Fruit fly (Drosophila melanogaster) whole organism, embryonic: Measurements from ENCODE around the gene CG43135.

Experiments used
- Bdp1 ChIP-seq: fragments of 200-800 bp; sonication (Bioruptor generic); optimal IDR thresholded peaks from 3 replicates; lab custom pipeline; 2016; ENCODE audit warnings: missing biosample characterization, missing genetic modification characterization
- CG10321 ChIP-seq: fragments of 200-800 bp; sonication (Bioruptor generic); IDR thresholded peaks from 2 replicates; pipeline ENCODE4 v1.3.6; 2022; ENCODE audit warnings: missing biosample characterization, missing genetic modification characterization
- CG1233 ChIP-seq: fragments of 200-800 bp; sonication (Bioruptor generic); optimal IDR thresholded peaks from 4 replicates; lab custom pipeline; 2018; ENCODE audit warnings: missing biosample characterization, mild to moderate bottlenecking, missing genetic modification characterization
- CG12659 ChIP-seq: fragments of 200-800 bp; sonication (Bioruptor generic); optimal IDR thresholded peaks from 3 replicates; lab custom pipeline; 2017; ENCODE audit warnings: mild to moderate bottlenecking, missing biosample characterization, missing genetic modification reagents, missing genetic modification characterization
- CG14860 ChIP-seq: fragments of 200-800 bp; sonication (Bioruptor generic); IDR thresholded peaks from 3 replicates; pipeline ENCODE4 v1.3.6; 2022; ENCODE audit warnings: missing biosample characterization, missing genetic modification characterization; ENCODE audit not compliant: partially characterized antibody
- CG15601 ChIP-seq: fragments of 200-800 bp; sonication (Bioruptor generic); optimal IDR thresholded peaks from 3 replicates; lab custom pipeline; 2019; ENCODE audit warnings: missing biosample characterization, mild to moderate bottlenecking, missing genetic modification characterization, moderate library complexity
- CG16813 ChIP-seq: fragments of 200-800 bp; sonication (Bioruptor generic); IDR thresholded peaks from 3 replicates; pipeline ENCODE4 v1.3.6; 2022; ENCODE audit warnings: missing biosample characterization, missing genetic modification characterization; ENCODE audit not compliant: partially characterized antibody
- CG17328 ChIP-seq: fragments of 200-800 bp; sonication (Bioruptor generic); IDR thresholded peaks from 2 replicates; pipeline ENCODE4 v1.3.6; 2022; ENCODE audit warnings: missing biosample characterization, missing genetic modification characterization
- CG18011 ChIP-seq: fragments of 200-800 bp; sonication (Bioruptor generic); optimal IDR thresholded peaks from 2 replicates; lab custom pipeline; 2017; ENCODE audit warnings: missing biosample characterization, missing genetic modification characterization, mild to moderate bottlenecking, moderate library complexity, missing genotype
- CG2120 ChIP-seq: fragments of 200-800 bp; sonication (Bioruptor generic); optimal IDR thresholded peaks from 3 replicates; lab custom pipeline; 2016; ENCODE audit warnings: missing biosample characterization, missing genetic modification characterization
- CG2875 ChIP-seq: fragments of 200-800 bp; sonication (Bioruptor generic); optimal IDR thresholded peaks from 2 replicates; lab custom pipeline; 2017; ENCODE audit warnings: missing biosample characterization, mild to moderate bottlenecking, missing genetic modification characterization, missing genetic modification reagents
- CG31365 ChIP-seq: fragments of 200-800 bp; sonication (Bioruptor generic); optimal IDR thresholded peaks from 2 replicates; lab custom pipeline; 2018; ENCODE audit warnings: missing biosample characterization, mild to moderate bottlenecking, missing genetic modification characterization
- CG43689 ChIP-seq: fragments of 200-800 bp; sonication (Bioruptor generic); IDR thresholded peaks from 2 replicates; pipeline ENCODE4 v1.3.6; 2022; ENCODE audit warnings: missing biosample characterization, missing genetic modification characterization
- CG4424 ChIP-seq: fragments of 200-800 bp; sonication (Bioruptor generic); optimal IDR thresholded peaks from 3 replicates; lab custom pipeline; 2016; ENCODE audit warnings: missing biosample characterization, missing genetic modification characterization
- CG6683 ChIP-seq: fragments of 200-800 bp; sonication (Bioruptor generic); optimal IDR thresholded peaks from 2 replicates; lab custom pipeline; 2017; ENCODE audit warnings: missing biosample characterization, mild to moderate bottlenecking, missing genetic modification characterization, missing genetic modification reagents
- CG7745 ChIP-seq: fragments of 200-800 bp; sonication (Bioruptor generic); optimal IDR thresholded peaks from 2 replicates; lab custom pipeline; 2018; ENCODE audit warnings: missing biosample characterization, mild to moderate bottlenecking, missing genetic modification characterization, moderate library complexity
- CG8089 ChIP-seq: fragments of 200-800 bp; sonication (Bioruptor generic); optimal IDR thresholded peaks from 3 replicates; lab custom pipeline; 2016; ENCODE audit warnings: missing biosample characterization, missing genetic modification characterization
- CG9609 ChIP-seq: fragments of 200-800 bp; sonication (Bioruptor generic); optimal IDR thresholded peaks from 3 replicates; lab custom pipeline; 2016; ENCODE audit warnings: missing biosample characterization, missing genetic modification characterization
- CG9727 ChIP-seq: fragments of 200-800 bp; sonication (Bioruptor generic); optimal IDR thresholded peaks from 3 replicates; lab custom pipeline; 2017; ENCODE audit warnings: missing biosample characterization, mild to moderate bottlenecking, missing genetic modification characterization
- CG9932 ChIP-seq: fragments of 200-800 bp; sonication (Bioruptor generic); IDR thresholded peaks from 2 replicates; pipeline ENCODE4 v1.3.6; 2022; ENCODE audit warnings: missing biosample characterization, missing genetic modification characterization
- CTCF ChIP-seq: fragments of 200-800 bp; sonication (Bioruptor generic); optimal IDR thresholded peaks from 2 replicates; lab custom pipeline; 2017; ENCODE audit warnings: missing biosample characterization, mild to moderate bottlenecking, missing genetic modification characterization, moderate library complexity
- Dek ChIP-seq: fragments of 200-800 bp; sonication (Bioruptor generic); optimal IDR thresholded peaks from 3 replicates; lab custom pipeline; 2019; ENCODE audit warnings: missing biosample characterization, mild to moderate bottlenecking, missing genetic modification characterization, moderate library complexity
- Dfd ChIP-seq, 2 experiments: fragments of >200 bp; optimal IDR thresholded peaks; 2 replicates each; lab custom pipeline; 2017; ENCODE audit warnings: missing biosample characterization in 2 of 2, missing genetic modification characterization in 2 of 2
- Dll ChIP-seq: fragments of 200-800 bp; sonication (Bioruptor generic); IDR thresholded peaks from 4 replicates; pipeline ENCODE4 v1.3.6; 2022; ENCODE audit warnings: missing biosample characterization, missing genetic modification characterization; ENCODE audit not compliant: partially characterized antibody
- Doc3 ChIP-seq: fragments of 200-800 bp; sonication (Bioruptor generic); IDR thresholded peaks from 3 replicates; pipeline ENCODE4 v1.3.6; 2022; ENCODE audit warnings: missing biosample characterization, missing genetic modification characterization; ENCODE audit not compliant: partially characterized antibody
- Dp ChIP-seq: fragments of 200-800 bp; sonication (Bioruptor generic); optimal IDR thresholded peaks from 2 replicates; lab custom pipeline; 2018; ENCODE audit warnings: missing biosample characterization, mild to moderate bottlenecking, missing genetic modification characterization, moderate library complexity
- ERR ChIP-seq: fragments of 200-800 bp; sonication (Bioruptor generic); optimal IDR thresholded peaks from 2 replicates; lab custom pipeline; 2016; ENCODE audit warnings: missing biosample characterization, missing genetic modification characterization
- Fer1 ChIP-seq: fragments of 200-800 bp; sonication (Bioruptor generic); optimal IDR thresholded peaks from 2 replicates; lab custom pipeline; 2017; ENCODE audit warnings: missing biosample characterization, mild to moderate bottlenecking, missing genetic modification characterization
- Hand ChIP-seq: fragments of 200-800 bp; sonication (Bioruptor generic); optimal IDR thresholded peaks from 2 replicates; lab custom pipeline; 2017; ENCODE audit warnings: mild to moderate bottlenecking, missing biosample characterization, missing genetic modification reagents, missing genetic modification characterization
- Lhr ChIP-seq: fragments of 200-800 bp; sonication (Bioruptor generic); optimal IDR thresholded peaks from 3 replicates; lab custom pipeline; 2017; ENCODE audit warnings: mild to moderate bottlenecking, missing biosample characterization, missing genetic modification reagents, missing genetic modification characterization
- MBD-R2 ChIP-seq: fragments of 200-800 bp; sonication (Bioruptor generic); IDR thresholded peaks from 2 replicates; pipeline ENCODE4 v1.3.6; 2022; ENCODE audit warnings: missing biosample characterization, missing genetic modification characterization
- Sox100B ChIP-seq: fragments of 200-800 bp; sonication (Bioruptor generic); optimal IDR thresholded peaks from 3 replicates; lab custom pipeline; 2018; ENCODE audit warnings: missing biosample characterization, mild to moderate bottlenecking, missing genetic modification characterization
- Ssrp ChIP-seq: fragments of 200-800 bp; sonication (Bioruptor generic); optimal IDR thresholded peaks from 2 replicates; lab custom pipeline; 2018; ENCODE audit warnings: missing biosample characterization, mild to moderate bottlenecking, missing genetic modification characterization, moderate library complexity
- Xbp1 ChIP-seq: fragments of 200-800 bp; sonication (Bioruptor generic); optimal IDR thresholded peaks from 3 replicates; lab custom pipeline; 2016; ENCODE audit warnings: missing biosample characterization, mild to moderate bottlenecking, missing genetic modification characterization
- abd-A ChIP-seq: fragments of 200-800 bp; sonication (Bioruptor generic); optimal IDR thresholded peaks from 3 replicates; lab custom pipeline; 2019; ENCODE audit warnings: missing biosample characterization, mild to moderate bottlenecking, missing genetic modification characterization, moderate library complexity
- ac ChIP-seq: fragments of 200-800 bp; sonication (Bioruptor generic); optimal IDR thresholded peaks from 3 replicates; lab custom pipeline; 2017; ENCODE audit warnings: missing biosample characterization, mild to moderate bottlenecking, missing genetic modification characterization
- aop ChIP-seq: fragments of 200-800 bp; sonication (Bioruptor generic); IDR thresholded peaks from 2 replicates; pipeline ENCODE4 v1.3.6; 2022; ENCODE audit warnings: missing biosample characterization, missing genetic modification characterization
- bab2 ChIP-seq: fragments of 200-800 bp; sonication (Bioruptor generic); optimal IDR thresholded peaks from 2 replicates; lab custom pipeline; 2016; ENCODE audit warnings: missing biosample characterization, missing genetic modification characterization
- crol ChIP-seq: fragments of 200-800 bp; sonication (Bioruptor generic); IDR thresholded peaks from 2 replicates; pipeline ENCODE4 v1.3.6; 2022; ENCODE audit warnings: missing biosample characterization, missing genetic modification characterization
- dpn ChIP-seq, 2 experiments: fragments of 200-800 bp; sonication (Bioruptor generic); optimal IDR thresholded peaks; 3 replicates each; lab custom pipeline; 2016; ENCODE audit warnings: missing biosample characterization in 2 of 2, missing genetic modification characterization in 2 of 2
- ind ChIP-seq: fragments of 200-800 bp; sonication (Bioruptor generic); optimal IDR thresholded peaks from 3 replicates; lab custom pipeline; 2016; ENCODE audit warnings: missing biosample characterization, missing genetic modification characterization
- jigr1 ChIP-seq: fragments of 200-800 bp; sonication (Bioruptor generic); IDR thresholded peaks from 3 replicates; pipeline ENCODE4 v1.3.6; 2022; ENCODE audit warnings: missing biosample characterization, missing genetic modification characterization
- mam ChIP-seq: fragments of 200-800 bp; sonication (Bioruptor generic); optimal IDR thresholded peaks from 3 replicates; lab custom pipeline; 2016; ENCODE audit warnings: missing biosample characterization, missing genetic modification characterization
- mirr ChIP-seq: fragments of 200-800 bp; sonication (Bioruptor generic); optimal IDR thresholded peaks from 3 replicates; lab custom pipeline; 2018; ENCODE audit warnings: missing biosample characterization, mild to moderate bottlenecking, missing genetic modification characterization
- phol ChIP-seq: fragments of 200-800 bp; sonication (Bioruptor generic); optimal IDR thresholded peaks from 3 replicates; lab custom pipeline; 2018; ENCODE audit warnings: missing biosample characterization, mild to moderate bottlenecking, missing genetic modification characterization, moderate library complexity
- psq ChIP-seq: fragments of 200-800 bp; sonication (Bioruptor generic); optimal IDR thresholded peaks from 2 replicates; lab custom pipeline; 2017; ENCODE audit warnings: missing biosample characterization, missing genetic modification characterization
- salm ChIP-seq: fragments of 200-800 bp; sonication (Bioruptor generic); optimal IDR thresholded peaks from 2 replicates; lab custom pipeline; 2018; ENCODE audit warnings: missing biosample characterization, mild to moderate bottlenecking, missing genetic modification characterization
- schlank ChIP-seq: fragments of 200-800 bp; sonication (Bioruptor generic); optimal IDR thresholded peaks from 2 replicates; lab custom pipeline; 2018; ENCODE audit warnings: missing biosample characterization, mild to moderate bottlenecking, missing genetic modification characterization
- scrt ChIP-seq: fragments of 200-800 bp; sonication (Bioruptor generic); optimal IDR thresholded peaks from 2 replicates; lab custom pipeline; 2018; ENCODE audit warnings: missing biosample characterization, mild to moderate bottlenecking, missing genetic modification characterization, moderate library complexity
- so ChIP-seq: fragments of 200-800 bp; sonication (Bioruptor generic); IDR thresholded peaks from 3 replicates; pipeline ENCODE4 v1.3.6; 2022; ENCODE audit warnings: missing biosample characterization, missing genetic modification characterization
- unpg ChIP-seq: fragments of 200-800 bp; sonication (Bioruptor generic); optimal IDR thresholded peaks from 3 replicates; lab custom pipeline; 2018; ENCODE audit warnings: missing biosample characterization, mild to moderate bottlenecking, missing genetic modification characterization, moderate library complexity

Gene CG43135

dm6 chrX:4262661-4263060 is 14.5 kb downstream of the CG43135 start (continued):
- peak; percentile 53 for TF ChIP-seq unpg
- no peak for TF ChIP-seq Dp (GFP tag; lab: Kevin White, UChicago)
- peak; percentile 32 for TF ChIP-seq Hand (GFP tag; lab: Kevin White, UChicago)
- no peak for TF ChIP-seq ERR
- no peak for TF ChIP-seq ac (GFP tag; lab: Kevin White, UChicago)
- TF ChIP-seq so (GFP tag; lab: Robert Waterston, UW), result no peak
- TF ChIP-seq CG9609, result peak; percentile 16
- TF ChIP-seq Dek, result peak; percentile 23
- TF ChIP-seq Doc3 (GFP tag; lab: Robert Waterston, UW), result no peak
- TF ChIP-seq Sox100B, result peak; percentile 18
- peak; percentile 39 for TF ChIP-seq schlank (tag; lab: Kevin White, UChicago)
- peak; percentile 21 for TF ChIP-seq CG12659 (GFP tag; lab: Kevin White, UChicago)
- no peak for TF ChIP-seq CG7745 (tag; lab: Kevin White, UChicago)
- peak; percentile 33 for TF ChIP-seq scrt (GFP tag; lab: Kevin White, UChicago)
- no peak for TF ChIP-seq CG15601
- no peak for TF ChIP-seq psq (GFP tag; lab: Kevin White, UChicago)
- no peak for TF ChIP-seq mirr
- peak; percentile 26 for TF ChIP-seq CG9727
- TF ChIP-seq Bdp1 (GFP tag; lab: Kevin White, UChicago), result no peak
- TF ChIP-seq CG1233 (GFP tag; lab: Kevin White, UChicago), result peak; percentile 22
- TF ChIP-seq CG2875 (GFP tag; lab: Kevin White, UChicago), result no peak
- TF ChIP-seq CG43689, result no peak
- TF ChIP-seq ind, result peak; percentile 55
- TF ChIP-seq aop, result no peak
- peak; percentile 57 for TF ChIP-seq abd-A (tag; lab: Kevin White, UChicago)
- TF ChIP-seq CG9932 (GFP tag; lab: Robert Waterston, UW), result 0 out of 2 replicates have a peak, but pooled peaks have one; percentile 33
- no peak for TF ChIP-seq salm (tag; lab: Kevin White, UChicago)
- peak; percentile 41 for TF ChIP-seq phol (tag; lab: Kevin White, UChicago)
- no peak for TF ChIP-seq CG14860 (GFP tag; lab: Robert Waterston, UW)
- peak; percentile 28 for TF ChIP-seq CG4424 (GFP tag; lab: Kevin White, UChicago)
- TF ChIP-seq CTCF, result no peak
- no peak for TF ChIP-seq jigr1 (GFP tag; lab: Robert Waterston, UW)
- TF ChIP-seq Dfd (GFP tag; optimal IDR thresholded peaks at IDR 0.05; lab: Kevin White, UChicago), result no peak
- TF ChIP-seq CG18011, result no peak
- TF ChIP-seq Fer1 (GFP tag; lab: Kevin White, UChicago), result peak; percentile 62
- TF ChIP-seq Dll (GFP tag; lab: Robert Waterston, UW), result no peak
- peak; percentile 35 to 51 for TF ChIP-seq dpn (GFP tag; optimal IDR thresholded peaks at IDR 0.05; lab: Kevin White, UChicago)
- TF ChIP-seq Xbp1 (GFP tag; lab: Kevin White, UChicago), result peak; percentile 56
- TF ChIP-seq CG31365 (tag; lab: Kevin White, UChicago), result no peak
- peak; percentile 16 for TF ChIP-seq Ssrp (tag; lab: Kevin White, UChicago)
- no peak for TF ChIP-seq Lhr
- TF ChIP-seq CG2120 (GFP tag; lab: Kevin White, UChicago), result peak; percentile 73
- TF ChIP-seq CG6683 (GFP tag; lab: Kevin White, UChicago), result no peak
- TF ChIP-seq CG10321 (GFP tag; lab: Robert Waterston, UW), result no peak
- TF ChIP-seq crol, result no peak
- peak; percentile 50 for TF ChIP-seq mam (GFP tag; lab: Kevin White, UChicago)
- peak; percentile 7 for TF ChIP-seq CG8089 (GFP tag; lab: Kevin White, UChicago)
- TF ChIP-seq MBD-R2, result 0 out of 2 replicates have a peak, but pooled peaks have one; percentile 22
- TF ChIP-seq CG16813, result no peak
- peak; percentile 44; the same call in 1 of the 2 replicates for TF ChIP-seq CG17328
- TF ChIP-seq bab2 (GFP tag; lab: Kevin White, UChicago), result no peak
